Fruit fly (Drosophila melanogaster): ENCODE data around the gene Vps53.

- TF ChIP-seq CG8478 (optimal IDR thresholded peaks at IDR 0.05) (no peak), usp (GFP tag; optimal IDR thresholded peaks at IDR 0.05) (no peak), EcR (GFP tag; optimal IDR thresholded peaks at IDR 0.05) (no peak), Dll (optimal IDR thresholded peaks at IDR 0.05) (no peak), pan (optimal IDR thresholded peaks at IDR 0.05) (no peak)
Observed at dm6 chr2L:4382522-4382921, 3.3 kb downstream of the Vps53 start, which contains the start of gene CG17612.

Measured in whole organism.